Worm (Caenorhabditis elegans): ENCODE data around the gene ZK563.2.

DNA sequence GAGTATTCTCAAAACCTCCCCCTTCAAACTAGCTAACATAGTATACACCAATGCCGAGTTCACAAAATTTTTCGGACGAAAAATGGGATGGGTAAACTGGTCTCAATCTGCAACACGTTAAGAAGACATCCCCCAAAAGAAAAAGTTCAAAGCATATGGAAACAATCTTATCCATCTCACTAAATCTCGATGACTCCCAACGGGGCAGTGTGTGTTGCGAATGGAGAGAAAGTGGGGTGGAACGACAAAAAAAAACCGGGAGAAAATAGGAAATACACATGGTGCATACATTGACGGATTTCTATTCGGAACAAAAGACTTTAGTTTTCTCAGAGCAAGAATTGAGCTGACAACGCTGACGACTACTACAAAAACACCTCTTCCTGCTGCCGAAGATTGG, 6.6 kb downstream of the ZK563.2 start:
- no peak for TF ChIP-seq gei-8 (GFP tag; optimal IDR thresholded peaks at IDR 0.05)
- TF ChIP-seq saeg-2 (GFP tag; IDR thresholded peaks at IDR 0.05) = no peak
- no peak for TF ChIP-seq aly-2 (tag; optimal IDR thresholded peaks at IDR 0.05)
- TF ChIP-seq ceh-82 (tag; optimal IDR thresholded peaks at IDR 0.05) = no peak
- TF ChIP-seq egl-27 (tag; optimal IDR thresholded peaks at IDR 0.05) = no peak
- TF ChIP-seq F37D6.2 (tag; optimal IDR thresholded peaks at IDR 0.05) = no peak
- no peak for TF ChIP-seq snpc-4 (tag; optimal IDR thresholded peaks at IDR 0.05)
- TF ChIP-seq Y75B8A.6 (GFP tag; IDR thresholded peaks at IDR 0.05) = no peak
- no peak for TF ChIP-seq mdl-1 (tag; optimal IDR thresholded peaks at IDR 0.05)

Data from whole organism, L4 larva.